Fruit fly (Drosophila melanogaster) S2 (cell line): ENCODE data around the gene CG5521.

Experiments
- CG8478 ChIP-seq: fragments of >200 bp; optimal IDR thresholded peaks from 2 replicates; lab custom pipeline; 2018
- CTCF ChIP-seq, 2 experiments: fragments of >200 bp; optimal IDR thresholded peaks; 2 replicates each; lab custom pipeline; 2018

CG5521 gene

dm6 chr3R:26954020-26954672 is 12.6 kb upstream of the CG5521 start:
- no peak for TF ChIP-seq CTCF (optimal IDR thresholded peaks at IDR 0.05; lab: Kevin White, UChicago)
- TF ChIP-seq CG8478 (lab: Kevin White, UChicago), result no peak

dm6 chr3R:26955527-26955926 is 11.2 kb upstream of the CG5521 start:
- TF ChIP-seq CTCF (optimal IDR thresholded peaks at IDR 0.05; lab: Kevin White, UChicago), result no peak

- TF ChIP-seq CG8478 (lab: Kevin White, UChicago), result no peak
- peak; percentile 82 to 83 for TF ChIP-seq CTCF (optimal IDR thresholded peaks at IDR 0.05; lab: Kevin White, UChicago)
Measured at dm6 chr3R:26956376-26957062, 10.2 kb upstream of the CG5521 start.

- TF ChIP-seq CG8478 (lab: Kevin White, UChicago) (no peak), CTCF (optimal IDR thresholded peaks at IDR 0.05; lab: Kevin White, UChicago) (no peak)
Measured at dm6 chr3R:26957132-26957531, 9.6 kb upstream of the CG5521 start.

- TF ChIP-seq CG8478 (lab: Kevin White, UChicago) (no peak), CTCF (optimal IDR thresholded peaks at IDR 0.05; lab: Kevin White, UChicago) (no peak)
Measured at dm6 chr3R:26958314-26958979, 8.3 kb upstream of the CG5521 start, which contains the start of gene CG6330. TSS of gene CG6330 (minus strand) at chr3R:26958491.

dm6 chr3R:26960496-26960895 is 6.2 kb upstream of the CG5521 start:
- TF ChIP-seq CTCF (optimal IDR thresholded peaks at IDR 0.05; lab: Kevin White, UChicago), result no peak
- TF ChIP-seq CG8478 (lab: Kevin White, UChicago), result no peak

dm6 chr3R:26963747-26964174 is 3.0 kb upstream of the CG5521 start:
- no peak for TF ChIP-seq CTCF (optimal IDR thresholded peaks at IDR 0.05; lab: Kevin White, UChicago)
- TF ChIP-seq CG8478 (lab: Kevin White, UChicago), result no peak

- TF ChIP-seq CG8478 (lab: Kevin White, UChicago) (no peak), CTCF (optimal IDR thresholded peaks at IDR 0.05; lab: Kevin White, UChicago) (no peak)
Measured at dm6 chr3R:26964452-26965133, 2.1 kb upstream of the CG5521 start, which contains the start of gene Tsp97E. TSS of gene Tsp97E (minus strand) at chr3R:26964817.

dm6 chr3R:26966385-26966784 is 345 bp upstream of the CG5521 start, which contains the start of gene Gr97a:
TSS of gene Gr97a (minus strand) at chr3R:26966485.
- TF ChIP-seq CG8478 (lab: Kevin White, UChicago) (no peak), CTCF (optimal IDR thresholded peaks at IDR 0.05; lab: Kevin White, UChicago) (no peak)

dm6 chr3R:26967587-26968312 is 1.0 kb downstream of the CG5521 start:
- no peak for TF ChIP-seq CG8478 (lab: Kevin White, UChicago)
- no peak for TF ChIP-seq CTCF (optimal IDR thresholded peaks at IDR 0.05; lab: Kevin White, UChicago)

dm6 chr3R:26968313-26968605 is 1.5 kb downstream of the CG5521 start:
- TF ChIP-seq CTCF (optimal IDR thresholded peaks at IDR 0.05; lab: Kevin White, UChicago), result no peak
- no peak for TF ChIP-seq CG8478 (lab: Kevin White, UChicago)

dm6 chr3R:26968823-26969638 is 2.3 kb downstream of the CG5521 start:
- TF ChIP-seq CTCF (optimal IDR thresholded peaks at IDR 0.05; lab: Kevin White, UChicago) (no peak), CG8478 (lab: Kevin White, UChicago) (no peak)

- TF ChIP-seq CG8478 (lab: Kevin White, UChicago) (no peak), CTCF (optimal IDR thresholded peaks at IDR 0.05; lab: Kevin White, UChicago) (no peak)
Measured at dm6 chr3R:26969743-26970142, 3.0 kb downstream of the CG5521 start.
